Worm (Caenorhabditis elegans): ENCODE measurements around the gene H39E23.2.

Gene H39E23.2

ce11 chrV:14094546-14094945 lies 15.6 kb upstream of the H39E23.2 start:
- TF ChIP-seq flh-1 (GFP tag; optimal IDR thresholded peaks at IDR 0.05): no peak
- TF ChIP-seq nhr-237 (tag; optimal IDR thresholded peaks at IDR 0.05): no peak
- TF ChIP-seq snpc-4 (tag; optimal IDR thresholded peaks at IDR 0.05): no peak
- no peak for TF ChIP-seq nhr-76 (tag; optimal IDR thresholded peaks at IDR 0.05)
- TF ChIP-seq lin-32 (GFP tag; optimal IDR thresholded peaks at IDR 0.05): no peak
- TF ChIP-seq M03D4.4 (tag; optimal IDR thresholded peaks at IDR 0.05): no peak
- TF ChIP-seq drap-1 (GFP tag; optimal IDR thresholded peaks at IDR 0.05): no peak
- no peak for TF ChIP-seq sptf-1 (tag; optimal IDR thresholded peaks at IDR 0.05)
- no peak for TF ChIP-seq nhr-12 (tag; optimal IDR thresholded peaks at IDR 0.05)
- TF ChIP-seq ces-1 (GFP tag; optimal IDR thresholded peaks at IDR 0.05): no peak
- TF ChIP-seq cnd-1 (tag; optimal IDR thresholded peaks at IDR 0.05): no peak
- no peak for TF ChIP-seq pha-4 (tag; optimal IDR thresholded peaks at IDR 0.05)
- TF ChIP-seq elt-1 (tag; optimal IDR thresholded peaks at IDR 0.05; ENCODE audit: borderline replicate concordance, insufficient read depth): no peak
- no peak for TF ChIP-seq ceh-83 (GFP tag; optimal IDR thresholded peaks at IDR 0.05)
- no peak for TF ChIP-seq blmp-1 (tag; optimal IDR thresholded peaks at IDR 0.05)
- no peak for TF ChIP-seq nhr-28 (tag; optimal IDR thresholded peaks at IDR 0.05)
- TF ChIP-seq mep-1 (tag; optimal IDR thresholded peaks at IDR 0.05): no peak
- no peak for TF ChIP-seq nhr-2 (tag; optimal IDR thresholded peaks at IDR 0.05)
- no peak for TF ChIP-seq sem-2 (GFP tag; optimal IDR thresholded peaks at IDR 0.05)
- TF ChIP-seq ham-2 (GFP tag; optimal IDR thresholded peaks at IDR 0.05): no peak

ce11 chrV:14094953-14095352 lies 15.2 kb upstream of the H39E23.2 start:
- peak; percentile 26 for TF ChIP-seq unc-62 (GFP tag; optimal IDR thresholded peaks at IDR 0.05)
- no peak for TF ChIP-seq elt-1 (tag; optimal IDR thresholded peaks at IDR 0.05; ENCODE audit: borderline replicate concordance, insufficient read depth)

- TF ChIP-seq sem-2 (GFP tag; optimal IDR thresholded peaks at IDR 0.05) (no peak), lin-13 (tag; optimal IDR thresholded peaks at IDR 0.05) (no peak), mep-1 (tag; optimal IDR thresholded peaks at IDR 0.05) (no peak), lsy-2 (tag; optimal IDR thresholded peaks at IDR 0.05) (no peak), nhr-12 (tag; optimal IDR thresholded peaks at IDR 0.05) (no peak)
These were observed 12.8 kb upstream of the H39E23.2 start for ce11 chrV:14097358-14097757.

ce11 chrV:14098519-14098918 lies 11.6 kb upstream of the H39E23.2 start, which contains the start of the genes D1086.2 and D1086.1:
Gene D1086.2 (minus strand): TSS chrV:14098668.
Gene D1086.1 (plus strand): TSS chrV:14098858.
- TF ChIP-seq ztf-11 (tag; optimal IDR thresholded peaks at IDR 0.05) (no peak), ham-2 (GFP tag; optimal IDR thresholded peaks at IDR 0.05) (no peak), snpc-4 (tag; optimal IDR thresholded peaks at IDR 0.05) (no peak), cnd-1 (tag; optimal IDR thresholded peaks at IDR 0.05) (no peak), nhr-237 (tag; optimal IDR thresholded peaks at IDR 0.05) (no peak), ceh-83 (GFP tag; optimal IDR thresholded peaks at IDR 0.05) (no peak), elt-1 (tag; optimal IDR thresholded peaks at IDR 0.05; ENCODE audit: borderline replicate concordance, insufficient read depth) (no peak), drap-1 (GFP tag; optimal IDR thresholded peaks at IDR 0.05) (no peak), nhr-12 (tag; optimal IDR thresholded peaks at IDR 0.05) (no peak), blmp-1 (tag; optimal IDR thresholded peaks at IDR 0.05) (no peak), lin-13 (tag; optimal IDR thresholded peaks at IDR 0.05) (no peak), nhr-28 (tag; optimal IDR thresholded peaks at IDR 0.05) (no peak), ces-1 (GFP tag; optimal IDR thresholded peaks at IDR 0.05) (no peak), unc-120 (tag; optimal IDR thresholded peaks at IDR 0.05; ENCODE audit: poor library complexity, severe bottlenecking) (no peak), ceh-39 (tag; optimal IDR thresholded peaks at IDR 0.05) (no peak), hlh-1 (tag; optimal IDR thresholded peaks at IDR 0.05) (no peak), M03D4.4 (tag; optimal IDR thresholded peaks at IDR 0.05) (no peak), tbx-8 (GFP tag; optimal IDR thresholded peaks at IDR 0.05) (no peak), mep-1 (tag; optimal IDR thresholded peaks at IDR 0.05) (no peak)

ce11 chrV:14100886-14101285 lies 9.3 kb upstream of the H39E23.2 start, which contains the start of gene D1086.12:
Gene D1086.12 (plus strand): TSS chrV:14101186.
- TF ChIP-seq hlh-1 (tag; optimal IDR thresholded peaks at IDR 0.05) (peak; percentile 90), sptf-1 (tag; optimal IDR thresholded peaks at IDR 0.05) (no peak), mab-5 (tag; optimal IDR thresholded peaks at IDR 0.05) (no peak)

ce11 chrV:14103970-14104369 lies 6.2 kb upstream of the H39E23.2 start, which contains the start of gene D1086.9:
Gene D1086.9 (plus strand): TSS chrV:14104270.
- TF ChIP-seq sem-2 (GFP tag; optimal IDR thresholded peaks at IDR 0.05): no peak
- no peak for TF ChIP-seq drap-1 (GFP tag; optimal IDR thresholded peaks at IDR 0.05)
- no peak for TF ChIP-seq nhr-237 (tag; optimal IDR thresholded peaks at IDR 0.05)
- TF ChIP-seq ceh-43 (GFP tag; optimal IDR thresholded peaks at IDR 0.05): no peak
- TF ChIP-seq lin-32 (GFP tag; optimal IDR thresholded peaks at IDR 0.05): no peak
- TF ChIP-seq snpc-4 (tag; optimal IDR thresholded peaks at IDR 0.05): no peak
- TF ChIP-seq flh-1 (GFP tag; optimal IDR thresholded peaks at IDR 0.05): no peak
- no peak for TF ChIP-seq lin-13 (tag; optimal IDR thresholded peaks at IDR 0.05)
- no peak for TF ChIP-seq nhr-28 (tag; optimal IDR thresholded peaks at IDR 0.05)
- TF ChIP-seq nhr-2 (tag; optimal IDR thresholded peaks at IDR 0.05): no peak
- no peak for TF ChIP-seq ceh-83 (GFP tag; optimal IDR thresholded peaks at IDR 0.05)
- TF ChIP-seq sptf-1 (tag; optimal IDR thresholded peaks at IDR 0.05): no peak
- TF ChIP-seq ham-2 (GFP tag; optimal IDR thresholded peaks at IDR 0.05): no peak
- no peak for TF ChIP-seq ceh-39 (tag; optimal IDR thresholded peaks at IDR 0.05)
- no peak for TF ChIP-seq zip-8 (tag; optimal IDR thresholded peaks at IDR 0.05)

All from whole organism, mixed stage, embryonic.